Worm (Caenorhabditis elegans): ENCODE measurements around the gene dnj-3.

DNA sequence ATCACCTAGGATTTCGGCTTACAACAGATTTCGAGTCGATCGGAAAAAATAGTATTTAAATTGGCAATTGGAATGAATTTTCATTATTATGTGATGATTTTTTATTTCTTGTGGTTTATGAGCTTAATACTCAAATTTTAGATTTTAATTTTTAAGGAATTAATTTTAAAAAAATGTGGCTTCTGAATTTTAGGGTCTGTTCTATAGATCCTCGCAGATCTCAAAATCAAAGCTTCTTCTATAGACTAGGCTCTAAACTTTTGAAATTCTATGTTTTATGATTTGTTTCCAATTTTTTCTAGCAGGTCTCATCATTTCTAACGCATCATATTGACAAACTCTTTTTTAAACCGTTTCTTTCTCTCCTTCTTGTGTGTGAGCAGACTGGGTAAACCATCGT lies 24.2 kb downstream of the dnj-3 start, which contains the start of gene txt-12:
- TF ChIP-seq flt-1 (GFP tag; IDR thresholded peaks at IDR 0.05) (no peak), T22C8.4 (GFP tag; IDR thresholded peaks at IDR 0.05) (no peak), ztf-29 (GFP tag; IDR thresholded peaks at IDR 0.05) (no peak), ref-1 (GFP tag; conservative IDR thresholded peaks at IDR 0.05) (no peak), med-1 (GFP tag; optimal IDR thresholded peaks at IDR 0.05; ENCODE audit: insufficient read depth) (no peak), klf-2 (GFP tag; conservative IDR thresholded peaks at IDR 0.05) (no peak), ztf-23 (GFP tag; IDR thresholded peaks at IDR 0.05) (no peak), cog-1 (tag; optimal IDR thresholded peaks at IDR 0.05) (no peak)

Measured in whole organism, midembryonic.